Fruit fly (Drosophila melanogaster) whole organism, embryonic: ENCODE data around the gene CG10702.

Experiments
- CG32532 ChIP-seq: fragments of 200-800 bp; sonication (Bioruptor generic); IDR thresholded peaks from 2 replicates; pipeline ENCODE4 v1.3.6; 2022; ENCODE audit warnings: missing biosample characterization, missing genetic modification characterization
- CG4282 ChIP-seq: fragments of 200-800 bp; sonication (Bioruptor generic); optimal IDR thresholded peaks from 2 replicates; lab custom pipeline; 2016; ENCODE audit warnings: missing biosample characterization, missing genetic modification characterization
- CoRest ChIP-seq: fragments of 200-800 bp; sonication (Bioruptor generic); optimal IDR thresholded peaks from 3 replicates; lab custom pipeline; 2018; ENCODE audit warnings: missing biosample characterization, mild to moderate bottlenecking, missing genetic modification characterization, moderate library complexity
- Doc2 ChIP-seq: fragments of 200-800 bp; sonication (Bioruptor generic); IDR thresholded peaks from 2 replicates; pipeline ENCODE4 v1.3.6; 2022; ENCODE audit warnings: missing biosample characterization, missing genetic modification characterization
- Drgx ChIP-seq: fragments of 200-800 bp; sonication (Bioruptor generic); IDR thresholded peaks from 2 replicates; pipeline ENCODE4 v1.3.6; 2022; ENCODE audit warnings: missing biosample characterization, missing genetic modification characterization
- HLH54F ChIP-seq: fragments of 200-800 bp; sonication (Bioruptor generic); optimal IDR thresholded peaks from 3 replicates; lab custom pipeline; 2016; ENCODE audit warnings: missing biosample characterization, missing genetic modification characterization
- fd64A ChIP-seq: fragments of 200-800 bp; sonication (Bioruptor generic); optimal IDR thresholded peaks from 3 replicates; lab custom pipeline; 2018; ENCODE audit warnings: missing biosample characterization, mild to moderate bottlenecking, missing genetic modification characterization
- fd96Cb ChIP-seq: fragments of 200-800 bp; sonication (Bioruptor generic); optimal IDR thresholded peaks from 2 replicates; lab custom pipeline; 2018; ENCODE audit warnings: missing biosample characterization, mild to moderate bottlenecking, missing genetic modification characterization, moderate library complexity
- lab ChIP-seq: fragments of 200-800 bp; sonication (Bioruptor generic); optimal IDR thresholded peaks from 3 replicates; lab custom pipeline; 2017; ENCODE audit warnings: missing biosample characterization, missing genetic modification characterization, mild to moderate bottlenecking, moderate library complexity, missing genetic modification reagents
- sens-2 ChIP-seq: fragments of 200-800 bp; sonication (Bioruptor generic); IDR thresholded peaks from 2 replicates; pipeline ENCODE4 v1.3.6; 2022; ENCODE audit warnings: missing biosample characterization, missing genetic modification characterization
- slou ChIP-seq: fragments of 200-800 bp; sonication (Bioruptor generic); optimal IDR thresholded peaks from 3 replicates; lab custom pipeline; 2016; ENCODE audit warnings: missing biosample characterization, missing genetic modification characterization
- sug ChIP-seq: fragments of 200-800 bp; optimal IDR thresholded peaks from 2 replicates; lab custom pipeline; 2019; ENCODE audit warnings: missing biosample characterization, mild to moderate bottlenecking, missing genetic modification characterization, moderate library complexity

- TF ChIP-seq slou (no peak), CG4282 (no peak), CG32532 (GFP tag; lab: Robert Waterston, UW) (no peak), sug (no peak), lab (GFP tag; lab: Kevin White, UChicago) (no peak), sens-2 (no peak), CoRest (tag; lab: Kevin White, UChicago) (no peak), fd64A (no peak), Doc2 (no peak), Drgx (GFP tag; lab: Robert Waterston, UW) (no peak), fd96Cb (no peak), HLH54F (GFP tag; lab: Kevin White, UChicago) (no peak)
These were observed 42.3 kb downstream of the CG10702 start, which contains the start of gene Sidpn for dm6 chr2L:19027246-19027886.
